Fruit fly (Drosophila melanogaster) whole organism, embryonic: Measurements from ENCODE around the gene CG5104.

ENCODE experiments used
- CG10267 ChIP-seq: fragments of 200-800 bp; sonication (Bioruptor generic); optimal IDR thresholded peaks from 2 replicates; lab custom pipeline; 2018; ENCODE audit warnings: missing biosample characterization, mild to moderate bottlenecking, missing genetic modification characterization, moderate library complexity
- CG16779 ChIP-seq: fragments of 200-800 bp; sonication (Bioruptor generic); IDR thresholded peaks from 2 replicates; pipeline ENCODE4 v1.3.6; 2022; ENCODE audit warnings: missing biosample characterization, missing genetic modification characterization
- CG18262 ChIP-seq: fragments of 200-800 bp; optimal IDR thresholded peaks from 3 replicates; lab custom pipeline; 2019; ENCODE audit warnings: missing biosample characterization, mild to moderate bottlenecking, missing genetic modification characterization, moderate library complexity
- CG2116 ChIP-seq: fragments of 200-800 bp; sonication (Bioruptor generic); optimal IDR thresholded peaks from 3 replicates; lab custom pipeline; 2018; ENCODE audit warnings: missing biosample characterization, mild to moderate bottlenecking, missing genetic modification characterization
- CG2129 ChIP-seq: fragments of 200-800 bp; sonication (Bioruptor generic); IDR thresholded peaks from 2 replicates; pipeline ENCODE4 v1.3.6; 2022; ENCODE audit warnings: missing biosample characterization, missing genetic modification characterization; ENCODE audit not compliant: partially characterized antibody
- CG30020 ChIP-seq: fragments of 200-800 bp; optimal IDR thresholded peaks from 2 replicates; lab custom pipeline; 2019; ENCODE audit warnings: missing biosample characterization, mild to moderate bottlenecking, missing genetic modification characterization, moderate library complexity
- CG3065 ChIP-seq: fragments of 200-800 bp; sonication (Bioruptor generic); optimal IDR thresholded peaks from 2 replicates; lab custom pipeline; 2016; ENCODE audit warnings: missing biosample characterization, missing genetic modification characterization
- CG3407 ChIP-seq: fragments of 200-800 bp; sonication (Bioruptor generic); optimal IDR thresholded peaks from 2 replicates; lab custom pipeline; 2018; ENCODE audit warnings: missing biosample characterization, mild to moderate bottlenecking, missing genetic modification characterization
- CG3847 ChIP-seq: fragments of 200-800 bp; sonication (Bioruptor generic); IDR thresholded peaks from 2 replicates; pipeline ENCODE4 v1.3.6; 2022; ENCODE audit warnings: missing biosample characterization, missing genetic modification characterization
- CG4707 ChIP-seq: fragments of 200-800 bp; sonication (Bioruptor generic); optimal IDR thresholded peaks from 2 replicates; lab custom pipeline; 2018; ENCODE audit warnings: missing biosample characterization, mild to moderate bottlenecking, missing genetic modification characterization, moderate library complexity
- CG4820 ChIP-seq: fragments of 200-800 bp; sonication (Bioruptor generic); optimal IDR thresholded peaks from 3 replicates; lab custom pipeline; 2016; ENCODE audit warnings: missing biosample characterization, missing genetic modification characterization
- CHES-1-like ChIP-seq: fragments of 200-800 bp; sonication (Bioruptor generic); optimal IDR thresholded peaks from 2 replicates; lab custom pipeline; 2016; ENCODE audit warnings: missing biosample characterization, missing genetic modification characterization
- Camta ChIP-seq: fragments of 200-800 bp; sonication (Bioruptor generic); optimal IDR thresholded peaks from 2 replicates; lab custom pipeline; 2016; ENCODE audit warnings: missing biosample characterization, missing genetic modification characterization
- Chrac-16 ChIP-seq: fragments of 200-800 bp; sonication (Bioruptor generic); optimal IDR thresholded peaks from 3 replicates; lab custom pipeline; 2016; ENCODE audit warnings: missing biosample characterization, missing genetic modification characterization
- CoRest ChIP-seq: fragments of 200-800 bp; sonication (Bioruptor generic); optimal IDR thresholded peaks from 3 replicates; lab custom pipeline; 2018; ENCODE audit warnings: missing biosample characterization, mild to moderate bottlenecking, missing genetic modification characterization, moderate library complexity
- D ChIP-seq, 2 experiments: fragments of 200-800 bp in 1 of 2; fragments of >200 bp in 1 of 2; sonication (Bioruptor generic) in 1 of 2; optimal IDR thresholded peaks; 2 replicates in 1 of 2; 3 replicates in 1 of 2; lab custom pipeline; 2017; ENCODE audit warnings: mild to moderate bottlenecking in 1 of 2, missing biosample characterization in 1 of 2, missing genetic modification characterization in 1 of 2, missing genetic modification reagents in 1 of 2
- E2f2 ChIP-seq: fragments of 200-800 bp; sonication (Bioruptor generic); IDR thresholded peaks from 2 replicates; pipeline ENCODE4 v1.3.6; 2022; ENCODE audit warnings: missing biosample characterization, missing genetic modification characterization
- Fer2 ChIP-seq: fragments of 200-800 bp; sonication (Bioruptor generic); optimal IDR thresholded peaks from 2 replicates; lab custom pipeline; 2018; ENCODE audit warnings: missing biosample characterization, mild to moderate bottlenecking, missing genetic modification characterization, moderate library complexity
- H2.0 ChIP-seq: fragments of 200-800 bp; sonication (Bioruptor generic); IDR thresholded peaks from 2 replicates; pipeline ENCODE4 v1.3.6; 2022; ENCODE audit warnings: missing biosample characterization, missing genetic modification characterization
- HLH3B ChIP-seq: fragments of 200-800 bp; sonication (Bioruptor generic); IDR thresholded peaks from 2 replicates; pipeline ENCODE4 v1.3.6; 2022; ENCODE audit warnings: missing biosample characterization, missing genetic modification characterization
- HLH4C ChIP-seq: fragments of 200-800 bp; sonication (Bioruptor generic); IDR thresholded peaks from 3 replicates; pipeline ENCODE4 v1.3.6; 2022; ENCODE audit warnings: missing biosample characterization, missing genetic modification characterization; ENCODE audit not compliant: partially characterized antibody
- Meics ChIP-seq: fragments of 200-800 bp; sonication (Bioruptor generic); optimal IDR thresholded peaks from 2 replicates; lab custom pipeline; 2017; ENCODE audit warnings: missing biosample characterization, mild to moderate bottlenecking, missing genetic modification characterization
- Myb ChIP-seq: fragments of 200-800 bp; sonication (Bioruptor generic); optimal IDR thresholded peaks from 2 replicates; lab custom pipeline; 2016; ENCODE audit warnings: missing biosample characterization, missing genetic modification characterization
- Opbp ChIP-seq: fragments of 200-800 bp; sonication (Bioruptor generic); IDR thresholded peaks from 3 replicates; pipeline ENCODE4 v1.3.6; 2022; ENCODE audit warnings: missing biosample characterization, missing genetic modification characterization; ENCODE audit not compliant: partially characterized antibody
- Sry-β ChIP-seq: fragments of 200-800 bp; sonication (Bioruptor generic); optimal IDR thresholded peaks from 2 replicates; lab custom pipeline; 2018; ENCODE audit warnings: missing biosample characterization, mild to moderate bottlenecking, missing genetic modification characterization, moderate library complexity
- Stat92E ChIP-seq, 3 experiments: fragments of >200 bp in 2 of 3; fragments of 200-800 bp in 1 of 3; sonication (Bioruptor generic) in 1 of 3; optimal IDR thresholded peaks; 2 replicates each; lab custom pipeline; 2017 to 2019; ENCODE audit warnings: missing biosample characterization in 3 of 3, missing genetic modification characterization in 3 of 3, mild to moderate bottlenecking in 1 of 3, moderate library complexity in 1 of 3
- TFAM ChIP-seq: fragments of 200-800 bp; sonication (Bioruptor generic); optimal IDR thresholded peaks from 2 replicates; lab custom pipeline; 2017; ENCODE audit warnings: missing biosample characterization, missing genetic modification characterization, inconsistent platforms
- Trl ChIP-seq, 3 experiments: fragments of >200 bp in 2 of 3; fragments of 200-800 bp in 1 of 3; sonication (Bioruptor generic) in 1 of 3; optimal IDR thresholded peaks; 2 replicates in 1 of 3; 3 replicates in 2 of 3; lab custom pipeline; 2016 to 2017; ENCODE audit warnings: missing biosample characterization in 1 of 3, missing genetic modification characterization in 1 of 3
- ac ChIP-seq: fragments of 200-800 bp; sonication (Bioruptor generic); optimal IDR thresholded peaks from 3 replicates; lab custom pipeline; 2017; ENCODE audit warnings: missing biosample characterization, mild to moderate bottlenecking, missing genetic modification characterization
- aop ChIP-seq: fragments of 200-800 bp; sonication (Bioruptor generic); IDR thresholded peaks from 2 replicates; pipeline ENCODE4 v1.3.6; 2022; ENCODE audit warnings: missing biosample characterization, missing genetic modification characterization
- ap ChIP-seq: fragments of 200-800 bp; sonication (Bioruptor generic); IDR thresholded peaks from 2 replicates; pipeline ENCODE4 v1.3.6; 2022; ENCODE audit warnings: missing biosample characterization, missing genetic modification characterization
- bowl ChIP-seq: fragments of 200-800 bp; sonication (Bioruptor generic); IDR thresholded peaks from 2 replicates; pipeline ENCODE4 v1.3.6; 2022; ENCODE audit warnings: missing biosample characterization, missing genetic modification characterization
- br ChIP-seq: fragments of >200 bp; optimal IDR thresholded peaks from 2 replicates; lab custom pipeline; 2017
- dmrt99B ChIP-seq: fragments of 200-800 bp; sonication (Bioruptor generic); optimal IDR thresholded peaks from 2 replicates; lab custom pipeline; 2018; ENCODE audit warnings: missing biosample characterization, mild to moderate bottlenecking, missing genetic modification characterization, moderate library complexity
- ems ChIP-seq: fragments of 200-800 bp; sonication (Bioruptor generic); optimal IDR thresholded peaks from 3 replicates; lab custom pipeline; 2016; ENCODE audit warnings: missing biosample characterization, missing genetic modification characterization
- fd96Cb ChIP-seq: fragments of 200-800 bp; sonication (Bioruptor generic); optimal IDR thresholded peaks from 2 replicates; lab custom pipeline; 2018; ENCODE audit warnings: missing biosample characterization, mild to moderate bottlenecking, missing genetic modification characterization, moderate library complexity
- ftz-f1 ChIP-seq: fragments of 200-800 bp; sonication (Bioruptor generic); optimal IDR thresholded peaks from 2 replicates; lab custom pipeline; 2016; ENCODE audit warnings: missing biosample characterization, missing genetic modification characterization
- grau ChIP-seq: fragments of 200-800 bp; optimal IDR thresholded peaks from 3 replicates; lab custom pipeline; 2019; ENCODE audit warnings: missing biosample characterization, mild to moderate bottlenecking, missing genetic modification characterization, moderate library complexity
- maf-S ChIP-seq: fragments of 200-800 bp; sonication (Bioruptor generic); optimal IDR thresholded peaks from 2 replicates; lab custom pipeline; 2016; ENCODE audit warnings: missing biosample characterization, missing genetic modification characterization
- phol ChIP-seq: fragments of 200-800 bp; sonication (Bioruptor generic); optimal IDR thresholded peaks from 3 replicates; lab custom pipeline; 2018; ENCODE audit warnings: missing biosample characterization, mild to moderate bottlenecking, missing genetic modification characterization, moderate library complexity
- repo ChIP-seq: fragments of 200-800 bp; sonication (Bioruptor generic); optimal IDR thresholded peaks from 2 replicates; lab custom pipeline; 2016; ENCODE audit warnings: missing biosample characterization, missing genetic modification characterization
- sc ChIP-seq, 3 experiments: fragments of >200 bp in 2 of 3; fragments of 200-800 bp in 1 of 3; sonication (Bioruptor generic) in 1 of 3; optimal IDR thresholded peaks; 2 replicates in 2 of 3; 3 replicates in 1 of 3; lab custom pipeline; 2017; ENCODE audit warnings: mild to moderate bottlenecking in 1 of 3, missing biosample characterization in 1 of 3, missing genetic modification characterization in 1 of 3, missing genetic modification reagents in 1 of 3
- sd ChIP-seq: fragments of 200-800 bp; sonication (Bioruptor generic); optimal IDR thresholded peaks from 3 replicates; lab custom pipeline; 2018; ENCODE audit warnings: missing biosample characterization, mild to moderate bottlenecking, missing genetic modification characterization, moderate library complexity
- stc ChIP-seq: fragments of 200-800 bp; sonication (Bioruptor generic); IDR thresholded peaks from 2 replicates; pipeline ENCODE4 v1.3.6; 2022; ENCODE audit warnings: missing biosample characterization, missing genetic modification characterization
- tap ChIP-seq: fragments of 200-800 bp; optimal IDR thresholded peaks from 3 replicates; lab custom pipeline; 2019; ENCODE audit warnings: missing biosample characterization, mild to moderate bottlenecking, missing genetic modification characterization, moderate library complexity
- trh ChIP-seq: fragments of 200-800 bp; sonication (Bioruptor generic); optimal IDR thresholded peaks from 2 replicates; lab custom pipeline; 2016; ENCODE audit warnings: missing biosample characterization, missing genetic modification characterization
- tx ChIP-seq: fragments of 200-800 bp; sonication (Bioruptor generic); optimal IDR thresholded peaks from 2 replicates; lab custom pipeline; 2016; ENCODE audit warnings: missing biosample characterization, missing genetic modification characterization
- vfl ChIP-seq: fragments of 200-800 bp; sonication (Bioruptor generic); optimal IDR thresholded peaks from 2 replicates; lab custom pipeline; 2016; ENCODE audit warnings: missing biosample characterization, missing genetic modification characterization

CG5104 gene

dm6 chr3L:20516519-20517178, 4.2 kb upstream of the CG5104 start (continued):
- TF ChIP-seq D (optimal IDR thresholded peaks at IDR 0.05; lab: Kevin White, UChicago): no peak
- TF ChIP-seq D (GFP tag; optimal IDR thresholded peaks at IDR 0.05; lab: Kevin White, UChicago): no peak
- no peak for TF ChIP-seq trh (GFP tag; lab: Kevin White, UChicago)
- peak; percentile 29; the same call in 1 of the 2 replicates for TF ChIP-seq H2.0
- peak; percentile 13; the same call in 1 of the 2 replicates for TF ChIP-seq stc (GFP tag; lab: Robert Waterston, UW)
- peak; percentile 50; the same call in 2 of the 3 replicates for TF ChIP-seq HLH4C (GFP tag; lab: Robert Waterston, UW)
- no peak for TF ChIP-seq CG3407
- TF ChIP-seq br (lab: Kevin White, UChicago): no peak
- TF ChIP-seq aop (GFP tag; lab: Robert Waterston, UW): no peak
- TF ChIP-seq grau (tag; lab: Kevin White, UChicago): peak; percentile 97
- TF ChIP-seq ftz-f1 (GFP tag; lab: Kevin White, UChicago): no peak
- TF ChIP-seq CG4707 (GFP tag; lab: Kevin White, UChicago): no peak
- TF ChIP-seq repo (GFP tag; lab: Kevin White, UChicago): no peak
- no peak for TF ChIP-seq CG16779 (GFP tag; lab: Robert Waterston, UW)
- no peak for TF ChIP-seq Trl (optimal IDR thresholded peaks at IDR 0.05; lab: Kevin White, UChicago)
- TF ChIP-seq Trl (GFP tag; optimal IDR thresholded peaks at IDR 0.05; lab: Kevin White, UChicago): no peak
- TF ChIP-seq dmrt99B (tag; lab: Kevin White, UChicago): peak; percentile 41
- TF ChIP-seq CG2129 (GFP tag; lab: Robert Waterston, UW): no peak
- TF ChIP-seq Opbp (GFP tag; lab: Robert Waterston, UW): 0 out of 3 replicates have a peak, but pooled peaks have one; percentile 42
- TF ChIP-seq ap (GFP tag; lab: Robert Waterston, UW): no peak
- TF ChIP-seq ac (GFP tag; lab: Kevin White, UChicago): no peak
- no peak for TF ChIP-seq Myb (GFP tag; lab: Kevin White, UChicago)
- TF ChIP-seq Fer2 (tag; lab: Kevin White, UChicago): no peak
- TF ChIP-seq CG2116 (GFP tag; lab: Kevin White, UChicago): peak; percentile 7
- TF ChIP-seq sd: peak; percentile 31
- peak; percentile 37 for TF ChIP-seq Meics (GFP tag; lab: Kevin White, UChicago)
- peak; percentile 66 for TF ChIP-seq CG18262 (tag; lab: Kevin White, UChicago)
- peak; percentile 62 for TF ChIP-seq phol
- TF ChIP-seq Camta: no peak
- no peak for TF ChIP-seq ems (GFP tag; lab: Kevin White, UChicago)
- peak; percentile 48 for TF ChIP-seq Chrac-16 (GFP tag; lab: Kevin White, UChicago)
- TF ChIP-seq CHES-1-like (GFP tag; lab: Kevin White, UChicago): no peak
- no peak for TF ChIP-seq Sry-β (GFP tag; lab: Kevin White, UChicago)
- TF ChIP-seq vfl (GFP tag; lab: Kevin White, UChicago): no peak
- peak; percentile 52 for TF ChIP-seq CoRest (tag; lab: Kevin White, UChicago)
- no peak for TF ChIP-seq TFAM (GFP tag; lab: Kevin White, UChicago)
- TF ChIP-seq tap (tag; lab: Kevin White, UChicago): peak; percentile 64
- TF ChIP-seq Stat92E (GFP tag; optimal IDR thresholded peaks at IDR 0.05; lab: Kevin White, UChicago): peak in 1 of 3 experiments; percentile 32
- no peak for TF ChIP-seq maf-S (GFP tag; lab: Kevin White, UChicago)
- peak; percentile 56 for TF ChIP-seq CG10267
- peak; percentile 36; the same call in 1 of the 2 replicates for TF ChIP-seq HLH3B
- TF ChIP-seq CG3847 (GFP tag; lab: Robert Waterston, UW): no peak
- no peak for TF ChIP-seq bowl
- peak; percentile 10 for TF ChIP-seq CG30020 (tag; lab: Kevin White, UChicago)
- TF ChIP-seq fd96Cb (tag; lab: Kevin White, UChicago): peak; percentile 59
- TF ChIP-seq CG4820 (GFP tag; lab: Kevin White, UChicago): no peak
- no peak for TF ChIP-seq tx
- TF ChIP-seq sc (optimal IDR thresholded peaks at IDR 0.05; lab: Kevin White, UChicago): no peak
- TF ChIP-seq sc (GFP tag; optimal IDR thresholded peaks at IDR 0.05; lab: Kevin White, UChicago): peak; percentile 23
- TF ChIP-seq E2f2 (GFP tag; lab: Robert Waterston, UW): no peak; the same call in 1 of the 2 replicates
- TF ChIP-seq CG3065 (GFP tag; lab: Kevin White, UChicago): no peak
